Fruit fly (Drosophila melanogaster) whole organism, adult: ENCODE data around the gene Hez.

Experiments
- CG11617 ChIP-seq: fragments of 200-800 bp; sonication (Bioruptor generic); optimal IDR thresholded peaks from 2 replicates; lab custom pipeline; 2017; ENCODE audit warnings: mild to moderate bottlenecking, missing biosample characterization, missing genetic modification reagents, missing genetic modification characterization
- CG12768 ChIP-seq: fragments of 200-800 bp; sonication (Bioruptor generic); optimal IDR thresholded peaks from 2 replicates; lab custom pipeline; 2017; ENCODE audit warnings: missing biosample characterization, missing genetic modification characterization, mild to moderate bottlenecking, moderate library complexity, missing genetic modification reagents
- CG14711 ChIP-seq: fragments of 200-800 bp; sonication (Bioruptor generic); optimal IDR thresholded peaks from 2 replicates; lab custom pipeline; 2018; ENCODE audit warnings: missing biosample characterization, mild to moderate bottlenecking, missing genetic modification characterization, moderate library complexity
- CG1620 ChIP-seq: fragments of 200-800 bp; sonication (Bioruptor generic); optimal IDR thresholded peaks from 2 replicates; lab custom pipeline; 2016; ENCODE audit warnings: missing biosample characterization, missing genetic modification characterization
- CG33017 ChIP-seq: fragments of 200-800 bp; sonication (Bioruptor generic); optimal IDR thresholded peaks from 2 replicates; lab custom pipeline; 2018; ENCODE audit warnings: missing biosample characterization, mild to moderate bottlenecking, missing genetic modification characterization, moderate library complexity
- CG5204 ChIP-seq: fragments of 200-800 bp; sonication (Bioruptor generic); optimal IDR thresholded peaks from 2 replicates; lab custom pipeline; 2016; ENCODE audit warnings: missing biosample characterization, missing genetic modification characterization
- CG7045 ChIP-seq: fragments of 200-800 bp; sonication (Bioruptor generic); optimal IDR thresholded peaks from 2 replicates; lab custom pipeline; 2017; ENCODE audit warnings: missing biosample characterization, mild to moderate bottlenecking, missing genetic modification characterization
- CG7101 ChIP-seq: fragments of 200-800 bp; sonication (Bioruptor generic); optimal IDR thresholded peaks from 2 replicates; lab custom pipeline; 2018; ENCODE audit warnings: missing biosample characterization, mild to moderate bottlenecking, missing genetic modification characterization, moderate library complexity
- Clk ChIP-seq: fragments of 200-800 bp; sonication (Bioruptor generic); optimal IDR thresholded peaks from 2 replicates; lab custom pipeline; 2017; ENCODE audit warnings: missing biosample characterization, missing genetic modification characterization
- Crg-1 ChIP-seq: fragments of 200-800 bp; sonication (Bioruptor generic); optimal IDR thresholded peaks from 2 replicates; lab custom pipeline; 2016; ENCODE audit warnings: missing biosample characterization, missing genetic modification characterization
- Hr96 ChIP-seq: fragments of 200-800 bp; sonication (Bioruptor generic); optimal IDR thresholded peaks from 2 replicates; lab custom pipeline; 2016; ENCODE audit warnings: missing biosample characterization, missing genetic modification characterization
- Mnt ChIP-seq: fragments of 200-800 bp; sonication (Bioruptor generic); optimal IDR thresholded peaks from 2 replicates; lab custom pipeline; 2016; ENCODE audit warnings: missing biosample characterization, mild to moderate bottlenecking, missing genetic modification characterization
- bab1 ChIP-seq: fragments of 200-800 bp; sonication (Bioruptor generic); optimal IDR thresholded peaks from 3 replicates; lab custom pipeline; 2019; ENCODE audit warnings: missing biosample characterization, mild to moderate bottlenecking, missing genetic modification characterization, moderate library complexity
- cic ChIP-seq: fragments of 200-800 bp; sonication (Bioruptor generic); optimal IDR thresholded peaks from 2 replicates; lab custom pipeline; 2017; ENCODE audit warnings: missing biosample characterization, mild to moderate bottlenecking, missing genetic modification characterization, moderate library complexity
- cnc ChIP-seq, 2 experiments: fragments of >200 bp; optimal IDR thresholded peaks; 2 replicates each; lab custom pipeline; 2017
- kay ChIP-seq: fragments of 200-800 bp; sonication (Bioruptor generic); peaks from one replicate; lab custom pipeline; 2016; ENCODE audit warnings: missing biosample characterization, missing genetic modification characterization, borderline replicate concordance
- ovo ChIP-seq: fragments of 200-800 bp; sonication (Bioruptor generic); optimal IDR thresholded peaks from 2 replicates; lab custom pipeline; 2016; ENCODE audit warnings: missing biosample characterization, missing genetic modification characterization
- pad ChIP-seq: fragments of 200-800 bp; sonication (Bioruptor generic); optimal IDR thresholded peaks from 3 replicates; lab custom pipeline; 2017; ENCODE audit warnings: missing biosample characterization, missing genetic modification characterization, mild to moderate bottlenecking, moderate library complexity, missing genetic modification reagents
- tj ChIP-seq: fragments of 200-800 bp; sonication (Bioruptor generic); optimal IDR thresholded peaks from 3 replicates; lab custom pipeline; 2017; ENCODE audit warnings: missing biosample characterization, mild to moderate bottlenecking, missing genetic modification characterization, moderate library complexity
- toe ChIP-seq: fragments of 200-800 bp; sonication (Bioruptor generic); optimal IDR thresholded peaks from 2 replicates; lab custom pipeline; 2016; ENCODE audit warnings: missing biosample characterization, missing genetic modification characterization

Gene Hez

dm6 chr3L:9865053-9865442, 29.5 kb downstream of the Hez start:
- TF ChIP-seq cnc (optimal IDR thresholded peaks at IDR 0.05; lab: Kevin White, UChicago) (no peak), CG1620 (GFP tag; lab: Kevin White, UChicago) (no peak), Crg-1 (GFP tag; lab: Kevin White, UChicago) (no peak)

dm6 chr3L:9864275-9865052, 30.1 kb downstream of the Hez start, which contains the start of the genes iPLA2-VIA and Ciz1:
Gene iPLA2-VIA, minus strand, starts transcription at chr3L:9864349.
Gene Ciz1, plus strand, starts transcription at chr3L:9864639.
- peak; percentile 34 for TF ChIP-seq bab1 (GFP tag; lab: Kevin White, UChicago)
- TF ChIP-seq CG5204 (GFP tag; lab: Kevin White, UChicago), result no peak
- peak; percentile 36 for TF ChIP-seq Mnt (GFP tag; lab: Kevin White, UChicago)
- TF ChIP-seq cnc (optimal IDR thresholded peaks at IDR 0.05; lab: Kevin White, UChicago), result no peak
- peak; percentile 18 for TF ChIP-seq CG11617 (GFP tag; lab: Kevin White, UChicago)
- no peak for TF ChIP-seq CG12768 (GFP tag; lab: Kevin White, UChicago)
- TF ChIP-seq CG1620 (GFP tag; lab: Kevin White, UChicago), result peak; percentile 36
- peak; percentile 19 for TF ChIP-seq pad (GFP tag; lab: Kevin White, UChicago)
- TF ChIP-seq tj (GFP tag; lab: Kevin White, UChicago), result peak; percentile 12
- no peak for TF ChIP-seq Clk
- peak; percentile 5 for TF ChIP-seq CG14711 (tag; lab: Kevin White, UChicago)
- peak; percentile 32 for TF ChIP-seq CG7101
- no peak for TF ChIP-seq ovo (GFP tag; lab: Kevin White, UChicago)
- TF ChIP-seq cic (GFP tag; lab: Kevin White, UChicago), result no peak
- TF ChIP-seq Crg-1 (GFP tag; lab: Kevin White, UChicago), result no peak
- TF ChIP-seq kay, result peak; percentile 51
- peak; percentile 65 for TF ChIP-seq toe
- no peak for TF ChIP-seq CG33017 (tag; lab: Kevin White, UChicago)

- TF ChIP-seq CG5204 (GFP tag; lab: Kevin White, UChicago) (no peak), kay (peak; percentile 90), CG1620 (GFP tag; lab: Kevin White, UChicago) (no peak), CG12768 (GFP tag; lab: Kevin White, UChicago) (peak; percentile 47)
Observed at dm6 chr3L:9863656-9864055, 30.9 kb downstream of the Hez start.

- TF ChIP-seq CG33017 (tag; lab: Kevin White, UChicago) (no peak), CG7045 (GFP tag; lab: Kevin White, UChicago) (peak; percentile 7), CG12768 (GFP tag; lab: Kevin White, UChicago) (no peak), kay (no peak), Crg-1 (GFP tag; lab: Kevin White, UChicago) (no peak), Hr96 (GFP tag; lab: Kevin White, UChicago) (no peak), CG7101 (peak; percentile 62), toe (peak; percentile 25), CG1620 (GFP tag; lab: Kevin White, UChicago) (peak; percentile 17), tj (GFP tag; lab: Kevin White, UChicago) (no peak), cnc (optimal IDR thresholded peaks at IDR 0.05; lab: Kevin White, UChicago) (no peak), CG14711 (tag; lab: Kevin White, UChicago) (peak; percentile 31), ovo (GFP tag; lab: Kevin White, UChicago) (peak; percentile 3), bab1 (GFP tag; lab: Kevin White, UChicago) (peak; percentile 40), pad (GFP tag; lab: Kevin White, UChicago) (peak; percentile 15), Mnt (GFP tag; lab: Kevin White, UChicago) (peak; percentile 54), Clk (no peak), CG11617 (GFP tag; lab: Kevin White, UChicago) (peak; percentile 33), cic (GFP tag; lab: Kevin White, UChicago) (peak; percentile 34), CG5204 (GFP tag; lab: Kevin White, UChicago) (no peak)
Observed at dm6 chr3L:9859624-9860023, 34.9 kb downstream of the Hez start, which contains the start of gene CG10809. Gene CG10809, minus strand, starts transcription at chr3L:9859889.

- TF ChIP-seq CG7101, result peak; percentile 36
- TF ChIP-seq bab1 (GFP tag; lab: Kevin White, UChicago), result peak; percentile 64
- no peak for TF ChIP-seq pad (GFP tag; lab: Kevin White, UChicago)
- peak; percentile 30 for TF ChIP-seq CG14711 (tag; lab: Kevin White, UChicago)
- TF ChIP-seq cic (GFP tag; lab: Kevin White, UChicago), result no peak
- no peak for TF ChIP-seq Hr96 (GFP tag; lab: Kevin White, UChicago)
Observed at dm6 chr3L:9856430-9857218, 37.9 kb downstream of the Hez start.
